Fruit fly (Drosophila melanogaster) whole organism, prepupa: ENCODE data around the gene CG12535.

ENCODE experiments used
- Blimp-1 ChIP-seq: fragments of 200-800 bp; sonication (Bioruptor generic); optimal IDR thresholded peaks from 3 replicates; lab custom pipeline; 2017; ENCODE audit warnings: missing biosample characterization, missing genetic modification characterization, mild to moderate bottlenecking, moderate library complexity, missing genetic modification reagents
- CG1621 ChIP-seq: fragments of 200-800 bp; sonication (Bioruptor generic); optimal IDR thresholded peaks from 3 replicates; lab custom pipeline; 2018; ENCODE audit warnings: missing biosample characterization, mild to moderate bottlenecking, missing genetic modification characterization
- CG16779 ChIP-seq: fragments of 200-800 bp; sonication (Bioruptor generic); optimal IDR thresholded peaks from 3 replicates; lab custom pipeline; 2017; ENCODE audit warnings: missing biosample characterization, mild to moderate bottlenecking, missing genetic modification characterization
- Ets96B ChIP-seq: fragments of 200-800 bp; optimal IDR thresholded peaks from 2 replicates; lab custom pipeline; 2019; ENCODE audit warnings: missing biosample characterization, mild to moderate bottlenecking, missing genetic modification characterization, moderate library complexity
- Hr39 ChIP-seq: fragments of 200-800 bp; sonication (Bioruptor generic); optimal IDR thresholded peaks from 2 replicates; lab custom pipeline; 2016; ENCODE audit warnings: missing biosample characterization, missing genetic modification characterization
- Hr4 ChIP-seq: fragments of 200-800 bp; sonication (Bioruptor generic); optimal IDR thresholded peaks from 3 replicates; lab custom pipeline; 2016; ENCODE audit warnings: missing biosample characterization, missing genetic modification characterization
- Lpt ChIP-seq: fragments of 200-800 bp; sonication (Bioruptor generic); optimal IDR thresholded peaks from 3 replicates; lab custom pipeline; 2016; ENCODE audit warnings: missing biosample characterization, missing genetic modification characterization
- Met ChIP-seq: fragments of 200-800 bp; sonication (Bioruptor generic); optimal IDR thresholded peaks from 3 replicates; lab custom pipeline; 2016; ENCODE audit warnings: missing biosample characterization, missing genetic modification characterization
- Sox15 ChIP-seq: fragments of 200-800 bp; sonication (Bioruptor generic); optimal IDR thresholded peaks from 3 replicates; lab custom pipeline; 2016; ENCODE audit warnings: missing biosample characterization, missing genetic modification characterization
- achi ChIP-seq: fragments of 200-800 bp; sonication (Bioruptor generic); optimal IDR thresholded peaks from 3 replicates; lab custom pipeline; 2016; ENCODE audit warnings: missing biosample characterization, missing genetic modification characterization
- dac ChIP-seq: fragments of 200-800 bp; sonication (Bioruptor generic); optimal IDR thresholded peaks from 2 replicates; lab custom pipeline; 2017; ENCODE audit warnings: missing biosample characterization, mild to moderate bottlenecking, missing genetic modification characterization
- fd59A ChIP-seq: fragments of 200-800 bp; sonication (Bioruptor generic); optimal IDR thresholded peaks from 2 replicates; lab custom pipeline; 2017; ENCODE audit warnings: missing biosample characterization, mild to moderate bottlenecking, missing genetic modification characterization, missing genetic modification reagents
- spab ChIP-seq: fragments of 200-800 bp; sonication (Bioruptor generic); optimal IDR thresholded peaks from 2 replicates; lab custom pipeline; 2017; ENCODE audit warnings: missing biosample characterization, mild to moderate bottlenecking, missing genetic modification characterization, missing genetic modification reagents

dm6 chrX:3414003-3414767 is 34.6 kb downstream of the CG12535 start:
- TF ChIP-seq Met (GFP tag; lab: Kevin White, UChicago), result no peak
- peak; percentile 41 for TF ChIP-seq achi (GFP tag; lab: Kevin White, UChicago)
- no peak for TF ChIP-seq Sox15
- TF ChIP-seq CG1621 (tag; lab: Kevin White, UChicago), result no peak
- peak; percentile 41 for TF ChIP-seq Hr4 (GFP tag; lab: Kevin White, UChicago)
- TF ChIP-seq fd59A (GFP tag; lab: Kevin White, UChicago), result no peak
- no peak for TF ChIP-seq CG16779 (tag; lab: Kevin White, UChicago)
- no peak for TF ChIP-seq Blimp-1 (GFP tag; lab: Kevin White, UChicago)
- no peak for TF ChIP-seq Hr39 (GFP tag; lab: Kevin White, UChicago)
- no peak for TF ChIP-seq dac (GFP tag; lab: Kevin White, UChicago)
- no peak for TF ChIP-seq spab
- peak; percentile 46 for TF ChIP-seq Lpt (GFP tag; lab: Kevin White, UChicago)
- no peak for TF ChIP-seq Ets96B (tag; lab: Kevin White, UChicago)
